Worm (Caenorhabditis elegans) whole organism, L3 larva: Measurements from ENCODE around the gene prkl-1.

Experiments used
- aly-2 ChIP-seq: fragments of 150-350 bp; optimal IDR thresholded peaks from 2 replicates; lab custom pipeline; 2014; ENCODE audit warnings: missing biosample characterization, missing genetic modification characterization
- ama-1 ChIP-seq: fragments of 150-350 bp; optimal IDR thresholded peaks from 2 replicates; lab custom pipeline; 2018
- egl-27 ChIP-seq: sonication (generic microtip); optimal IDR thresholded peaks from 4 replicates; lab custom pipeline; 2017; ENCODE audit warnings: missing biosample characterization, missing genetic modification reagents, missing genetic modification characterization
- elt-3 ChIP-seq, 3 experiments: fragments of 150-350 bp in 1 of 3; sonication (generic microtip) in 2 of 3; optimal IDR thresholded peaks; 2 replicates in 2 of 3; 4 replicates in 1 of 3; lab custom pipeline; 2014 to 2017; ENCODE audit warnings: missing biosample characterization in 3 of 3, missing genetic modification characterization in 3 of 3
- nhr-237 ChIP-seq: fragments of 150-350 bp; optimal IDR thresholded peaks from 2 replicates; lab custom pipeline; 2014; ENCODE audit warnings: missing biosample characterization, missing genetic modification characterization
- snpc-4 ChIP-seq: fragments of 150-350 bp; optimal IDR thresholded peaks from 2 replicates; lab custom pipeline; 2014; ENCODE audit warnings: missing biosample characterization, missing genetic modification characterization

DNA sequence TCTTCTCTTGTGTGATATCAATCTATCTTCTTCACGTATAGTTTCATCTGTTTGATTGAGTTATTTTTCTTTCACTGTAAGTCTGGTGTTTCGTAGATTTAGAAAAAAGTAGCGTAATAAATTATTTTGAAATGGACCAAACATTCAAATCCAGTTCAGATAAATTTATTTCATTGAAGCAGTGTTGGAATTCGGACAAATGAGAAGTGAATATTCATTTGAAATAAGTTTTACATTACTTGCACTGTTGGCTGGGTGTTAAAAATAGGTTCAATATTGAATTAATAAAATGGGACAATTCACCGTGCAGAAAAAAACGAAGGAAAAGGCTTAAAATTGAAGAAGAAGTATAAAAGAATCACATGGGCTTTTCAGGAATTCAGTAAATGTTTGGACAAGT is 8.1 kb downstream of the prkl-1 start:
- TF ChIP-seq nhr-237, result no peak
- TF ChIP-seq aly-2, result no peak
- no peak for TF ChIP-seq snpc-4
- no peak for TF ChIP-seq ama-1 (lab: Kevin White, UChicago)
- TF ChIP-seq egl-27 (tag; lab: Kevin White, UChicago), result no peak
- no peak for TF ChIP-seq elt-3 (tag; optimal IDR thresholded peaks at IDR 0.05; lab: Kevin White, UChicago)
